Fruit fly (Drosophila melanogaster) whole organism, wandering third instar larva: Measurements from ENCODE around the gene CG46042.
A peak's percentile ranks its signal among the peaks of the same experiment; 100 is the strongest.

ENCODE experiments used
- Abd-B ChIP-seq: fragments of >200 bp; optimal IDR thresholded peaks from 2 replicates; lab custom pipeline; 2017; ENCODE audit warnings: missing biosample characterization, missing genetic modification characterization
- Hnf4 ChIP-seq: fragments of 200-800 bp; sonication (Bioruptor generic); optimal IDR thresholded peaks from 2 replicates; lab custom pipeline; 2016; ENCODE audit warnings: missing biosample characterization, mild to moderate bottlenecking, missing genetic modification characterization
- Hr78 ChIP-seq: fragments of >200 bp; optimal IDR thresholded peaks from 2 replicates; lab custom pipeline; 2017; ENCODE audit warnings: missing biosample characterization, missing genetic modification characterization
- Vsx2 ChIP-seq: fragments of 200-300, 225-300 bp; sonication (Bioruptor generic); optimal IDR thresholded peaks from 2 replicates; lab custom pipeline; 2018; ENCODE audit warnings: missing biosample characterization, missing genetic modification characterization; ENCODE audit not compliant: partially characterized antibody
- dl ChIP-seq, 2 experiments: fragments of 175-275, 200-275 bp in 1 of 2; fragments of 200-275 bp in 1 of 2; sonication (Bioruptor generic); optimal IDR thresholded peaks; lab custom pipeline; 2018; ENCODE audit warnings: mild to moderate bottlenecking in 2 of 2, missing biosample characterization in 2 of 2, missing genetic modification characterization in 2 of 2, moderate library complexity in 2 of 2; ENCODE audit not compliant: partially characterized antibody in 2 of 2, insufficient read depth in 1 of 2
- jim ChIP-seq: fragments of 175-275, 200-325 bp; sonication (Bioruptor generic); optimal IDR thresholded peaks from 2 replicates; lab custom pipeline; 2016; ENCODE audit warnings: missing biosample characterization, mild to moderate bottlenecking, missing genetic modification characterization
- psq ChIP-seq: fragments of 200-800 bp; sonication (Bioruptor generic); optimal IDR thresholded peaks from 3 replicates; lab custom pipeline; 2017; ENCODE audit warnings: missing biosample characterization, mild to moderate bottlenecking, missing genetic modification characterization, moderate library complexity
- rgr ChIP-seq: fragments of 200-800 bp; sonication (Bioruptor generic); optimal IDR thresholded peaks from 3 replicates; lab custom pipeline; 2016; ENCODE audit warnings: missing biosample characterization, mild to moderate bottlenecking, missing genetic modification characterization

dm6 chr3R:19905932-19906439, 36.2 kb downstream of the CG46042 start:
- TF ChIP-seq Abd-B: no peak
- TF ChIP-seq Vsx2 (GFP tag; lab: Kevin White, UChicago): no peak
- no peak for TF ChIP-seq dl (GFP tag; optimal IDR thresholded peaks at IDR 0.05; lab: Kevin White, UChicago; ENCODE audit: insufficient read depth in 1 of 2, partially characterized antibody in 2 of 2)
- TF ChIP-seq Hr78: no peak
- TF ChIP-seq jim: peak; percentile 10
- TF ChIP-seq Hnf4 (GFP tag; lab: Kevin White, UChicago): peak; percentile 92
- peak; percentile 86 for TF ChIP-seq psq (GFP tag; lab: Kevin White, UChicago)
- TF ChIP-seq rgr (GFP tag; lab: Kevin White, UChicago): peak; percentile 96
